Worm (Caenorhabditis elegans) whole organism, L4 larva: ENCODE measurements around the gene col-39.

Experiments
- D1046.2 ChIP-seq: fragments of 200-800 bp; sonication (Bioruptor generic); IDR thresholded peaks from 2 replicates; pipeline ENCODE4 v1.3.6; 2022; ENCODE audit warnings: missing genetic modification characterization, missing compliant biosample characterization
- F37D6.2 ChIP-seq: sonication (generic microtip); optimal IDR thresholded peaks from 2 replicates; lab custom pipeline; 2016; ENCODE audit warnings: mild to moderate bottlenecking, missing genetic modification characterization, missing compliant biosample characterization
- R02D3.7 ChIP-seq: fragments of 150-350 bp; sonication (generic microtip); optimal IDR thresholded peaks from 3 replicates; lab custom pipeline; 2014; ENCODE audit warnings: missing biosample characterization, missing genetic modification characterization
- T26A8.4 ChIP-seq: fragments of 200-800 bp; sonication (Bioruptor generic); IDR thresholded peaks from 2 replicates; pipeline ENCODE4 v1.3.6; 2022; ENCODE audit warnings: missing genetic modification characterization, missing compliant biosample characterization
- ZK546.5 ChIP-seq, 2 experiments: sonication (generic microtip); optimal IDR thresholded peaks; 2 replicates each; lab custom pipeline; 2017; ENCODE audit warnings: missing biosample characterization in 2 of 2, missing genetic modification characterization in 2 of 2
- aha-1 ChIP-seq: fragments of 150-350 bp; peaks from one replicate; lab custom pipeline; 2014; ENCODE audit warnings: missing biosample characterization, missing genetic modification characterization
- aly-2 ChIP-seq: sonication (generic microtip); optimal IDR thresholded peaks from 2 replicates; lab custom pipeline; 2018; ENCODE audit warnings: missing biosample characterization, missing genetic modification characterization
- ceh-20 ChIP-seq: fragments of 200-800 bp; sonication (Bioruptor generic); IDR thresholded peaks from 2 replicates; pipeline ENCODE4 v1.3.6; 2022; ENCODE audit warnings: missing genetic modification reagents, missing genetic modification characterization, missing compliant biosample characterization
- ceh-32 ChIP-seq: sonication (generic microtip); optimal IDR thresholded peaks from 2 replicates; lab custom pipeline; 2016; ENCODE audit warnings: mild to moderate bottlenecking, missing genetic modification characterization, missing compliant biosample characterization; ENCODE audit not compliant: poor library complexity
- ceh-44 ChIP-seq: fragments of 200-800 bp; sonication (Bioruptor generic); IDR thresholded peaks from 2 replicates; pipeline ENCODE4 v1.3.6; 2022; ENCODE audit warnings: missing genetic modification reagents, missing genetic modification characterization, missing compliant biosample characterization
- ceh-82 ChIP-seq: sonication (generic microtip); optimal IDR thresholded peaks from 2 replicates; lab custom pipeline; 2017; ENCODE audit warnings: missing biosample characterization, missing genetic modification characterization
- ces-1 ChIP-seq: fragments of 150-350 bp; sonication (generic microtip); optimal IDR thresholded peaks from 4 replicates; lab custom pipeline; 2014; ENCODE audit warnings: missing biosample characterization, missing genetic modification reagents, missing genetic modification characterization
- ctbp-1 ChIP-seq: fragments of 200-800 bp; sonication (Bioruptor generic); IDR thresholded peaks from 2 replicates; pipeline ENCODE4 v1.3.6; 2022; ENCODE audit warnings: missing genetic modification reagents, missing genetic modification characterization, missing compliant biosample characterization
- daf-16 ChIP-seq, 3 experiments: sonication (generic microtip); optimal IDR thresholded peaks; 2 replicates each; lab custom pipeline; 2016 to 2017; ENCODE audit warnings: missing genetic modification characterization in 3 of 3, missing genetic modification reagents in 3 of 3, mild to moderate bottlenecking in 2 of 3, missing compliant biosample characterization in 2 of 3, missing biosample characterization in 1 of 3, moderate library complexity in 1 of 3
- dmd-6 ChIP-seq: fragments of 200-800 bp; sonication (Bioruptor generic); IDR thresholded peaks from 2 replicates; pipeline ENCODE4 v1.3.6; 2022; ENCODE audit warnings: missing genetic modification reagents, missing genetic modification characterization, missing compliant biosample characterization
- fkh-10 ChIP-seq: fragments of 150-350 bp; optimal IDR thresholded peaks from 2 replicates; lab custom pipeline; 2014; ENCODE audit warnings: missing biosample characterization, missing genetic modification reagents, missing genetic modification characterization
- fos-1 ChIP-seq: fragments of 150-350 bp; optimal IDR thresholded peaks from 2 replicates; lab custom pipeline; 2014; ENCODE audit warnings: missing biosample characterization, missing genetic modification characterization
- gei-8 ChIP-seq: fragments of 200-800 bp; sonication (Bioruptor generic); optimal IDR thresholded peaks from 2 replicates; lab custom pipeline; 2018; ENCODE audit warnings: mild to moderate bottlenecking, missing genetic modification characterization, missing compliant biosample characterization
- hif-1 ChIP-seq, 2 experiments: sonication (generic microtip); optimal IDR thresholded peaks; 2 replicates each; lab custom pipeline; 2016 to 2017; ENCODE audit warnings: missing compliant biosample characterization in 2 of 2, missing genetic modification characterization in 2 of 2, missing genetic modification reagents in 2 of 2, missing genotype in 2 of 2, mild to moderate bottlenecking in 1 of 2
- hlh-11 ChIP-seq: fragments of 200-800 bp; sonication (Bioruptor generic); optimal IDR thresholded peaks from 2 replicates; lab custom pipeline; 2018; ENCODE audit warnings: mild to moderate bottlenecking, missing genetic modification characterization, missing compliant biosample characterization
- jun-1 ChIP-seq: fragments of 150-350 bp; optimal IDR thresholded peaks from 2 replicates; lab custom pipeline; 2014; ENCODE audit warnings: missing biosample characterization, missing genetic modification reagents, missing genetic modification characterization
- lim-7 ChIP-seq: fragments of 200-800 bp; sonication (Bioruptor generic); IDR thresholded peaks from 2 replicates; pipeline ENCODE4 v1.3.6; 2022; ENCODE audit warnings: missing genetic modification characterization, missing compliant biosample characterization
- lin-15B ChIP-seq: fragments of 150-350 bp; sonication (generic microtip); optimal IDR thresholded peaks from 3 replicates; lab custom pipeline; 2014; ENCODE audit warnings: missing biosample characterization, missing genetic modification characterization
- madf-9 ChIP-seq: fragments of 200-800 bp; sonication (Bioruptor generic); conservative IDR thresholded peaks from 2 replicates; pipeline ENCODE4 v1.3.6; 2022; ENCODE audit warnings: missing genetic modification reagents, missing genetic modification characterization, missing compliant biosample characterization
- mdl-1 ChIP-seq, 2 experiments: fragments of 150-350 bp in 1 of 2; sonication (generic microtip) in 1 of 2; optimal IDR thresholded peaks; 2 replicates each; lab custom pipeline; 2014 to 2017; ENCODE audit warnings: missing biosample characterization in 2 of 2, missing genetic modification characterization in 2 of 2
- mxl-3 ChIP-seq: fragments of 200-800 bp; sonication (Bioruptor generic); optimal IDR thresholded peaks from 2 replicates; lab custom pipeline; 2018; ENCODE audit warnings: mild to moderate bottlenecking, missing genetic modification characterization, missing compliant biosample characterization
- nhr-28 ChIP-seq: fragments of 150-350 bp; optimal IDR thresholded peaks from 2 replicates; lab custom pipeline; 2014; ENCODE audit warnings: missing biosample characterization, missing genetic modification characterization
- nhr-48 ChIP-seq: sonication (generic microtip); optimal IDR thresholded peaks from 2 replicates; lab custom pipeline; 2016; ENCODE audit warnings: mild to moderate bottlenecking, missing genetic modification characterization, missing compliant biosample characterization
- nhr-77 ChIP-seq: fragments of 150-350 bp; optimal IDR thresholded peaks from 2 replicates; lab custom pipeline; 2014; ENCODE audit warnings: missing biosample characterization, missing genetic modification characterization
- php-3 ChIP-seq: fragments of 200-800 bp; sonication (Bioruptor generic); IDR thresholded peaks from 2 replicates; pipeline ENCODE4 v1.3.6; 2022; ENCODE audit warnings: missing genetic modification reagents, missing genetic modification characterization, missing compliant biosample characterization
- saeg-2 ChIP-seq: fragments of 200-800 bp; sonication (Bioruptor generic); IDR thresholded peaks from 2 replicates; pipeline ENCODE4 v1.3.6; 2022; ENCODE audit warnings: missing genetic modification reagents, missing genetic modification characterization, missing compliant biosample characterization
- sdz-12 ChIP-seq: fragments of 200-800 bp; sonication (Bioruptor generic); optimal IDR thresholded peaks from 2 replicates; lab custom pipeline; 2018; ENCODE audit warnings: mild to moderate bottlenecking, missing genetic modification characterization, missing compliant biosample characterization
- set-16 ChIP-seq: fragments of 200-800 bp; sonication (Bioruptor generic); IDR thresholded peaks from 2 replicates; pipeline ENCODE4 v1.3.6; 2022; ENCODE audit warnings: missing genetic modification reagents, missing genetic modification characterization, missing compliant biosample characterization
- unc-62 ChIP-seq, 3 experiments: fragments of 150-350 bp in 1 of 3; sonication (generic microtip); optimal IDR thresholded peaks in 2 of 3; peaks in 1 of 3; 1 replicate in 1 of 3; 2 replicates in 2 of 3; lab custom pipeline; 2014 to 2017; ENCODE audit warnings: missing biosample characterization in 3 of 3, missing genetic modification characterization in 3 of 3, missing genetic modification reagents in 3 of 3, missing genotype in 1 of 3
- vab-7 ChIP-seq: fragments of 200-800 bp; sonication (Bioruptor generic); IDR thresholded peaks from 2 replicates; pipeline ENCODE4 v1.3.6; 2022; ENCODE audit warnings: missing genetic modification reagents, missing genetic modification characterization, missing compliant biosample characterization
- ztf-7 ChIP-seq: fragments of 150-350 bp; optimal IDR thresholded peaks from 2 replicates; lab custom pipeline; 2014; ENCODE audit warnings: missing biosample characterization, missing genetic modification characterization

col-39 gene

DNA sequence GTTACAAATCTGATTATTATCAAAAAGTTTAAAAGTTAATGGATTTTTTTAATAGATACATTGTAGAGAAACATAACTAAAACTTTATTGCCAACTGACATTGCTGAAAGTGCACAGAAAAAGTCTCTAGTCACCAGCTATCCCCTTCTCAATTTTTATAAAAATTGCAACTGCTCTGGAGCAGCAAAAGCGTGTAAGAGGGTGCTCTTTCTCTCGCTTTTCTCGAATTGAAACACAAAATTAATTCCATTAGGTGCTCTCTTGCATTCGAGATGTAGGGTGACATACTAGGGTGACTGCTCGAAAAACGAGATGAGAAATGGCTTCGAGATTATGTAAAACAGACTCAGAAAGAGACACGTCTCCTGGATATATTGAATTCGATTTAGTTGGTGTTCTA, 24.1 kb upstream of the col-39 start:
- TF ChIP-seq aha-1 (tag; lab: Kevin White, UChicago) = peak; percentile 66
- no peak for TF ChIP-seq lin-15B (tag; lab: Kevin White, UChicago)
- TF ChIP-seq dmd-6 (GFP tag; lab: Robert Waterston, UW) = no peak
- TF ChIP-seq, all 104 proteins: peak for 1

ce11 chrII:10684954-10685353, 19.8 kb upstream of the col-39 start:
- TF ChIP-seq ceh-32 (tag; lab: Kevin White, UChicago) (no peak), aha-1 (tag; lab: Kevin White, UChicago) (peak; percentile 91)
- TF ChIP-seq, all 104 proteins: peak for 1

DNA sequence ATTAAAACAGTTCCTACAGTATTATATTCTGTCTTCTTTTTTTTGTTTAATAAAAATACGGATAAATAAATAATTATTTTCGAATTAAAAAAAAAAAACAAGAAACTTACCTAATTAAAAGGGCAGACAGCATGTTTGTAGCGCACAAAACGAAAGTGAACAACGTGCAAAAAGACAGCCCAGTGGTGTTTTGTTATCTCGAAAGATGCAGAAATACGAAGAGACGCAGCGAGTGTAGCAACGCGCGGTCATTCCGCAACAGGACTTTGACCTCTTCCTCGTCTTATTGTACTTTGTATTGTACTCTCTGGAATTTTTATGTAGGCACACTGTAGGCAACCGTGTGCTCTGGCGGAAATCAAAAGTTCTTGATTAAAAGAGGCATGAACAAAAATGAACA, 11.1 kb upstream of the col-39 start, which contains the start of gene gbh-1:
Gene gbh-1 (minus strand): TSS at position 149 of the 400 bp plus-strand sequence.
- peak; percentile 73 for TF ChIP-seq madf-9
- TF ChIP-seq aly-2 (tag; lab: Kevin White, UChicago) = no peak
- no peak for TF ChIP-seq fos-1
- peak; percentile 99 for TF ChIP-seq nhr-28 (tag; lab: Kevin White, UChicago)
- TF ChIP-seq gei-8 (GFP tag; lab: Kevin White, UChicago) = no peak
- no peak for TF ChIP-seq ztf-7 (tag; lab: Kevin White, UChicago)
- TF ChIP-seq sdz-12 (GFP tag; lab: Kevin White, UChicago) = no peak
- peak; percentile 59 for TF ChIP-seq hlh-11 (tag; lab: Kevin White, UChicago)
- peak in 1 of 2 experiments; percentile 73 for TF ChIP-seq hif-1 (tag; optimal IDR thresholded peaks at IDR 0.05; lab: Kevin White, UChicago)
- no peak for TF ChIP-seq R02D3.7 (tag; lab: Kevin White, UChicago)
- peak; percentile 32 for TF ChIP-seq nhr-48 (tag; lab: Kevin White, UChicago)
- TF ChIP-seq daf-16 (GFP tag; optimal IDR thresholded peaks at IDR 0.05; lab: Kevin White, UChicago) = no peak
- TF ChIP-seq daf-16 (tag; optimal IDR thresholded peaks at IDR 0.05; lab: Kevin White, UChicago) = peak; percentile 31
- TF ChIP-seq vab-7 (GFP tag; lab: Robert Waterston, UW) = no peak
- 0 out of 2 replicates have a peak, but pooled peaks have one; percentile 22 for TF ChIP-seq php-3 (GFP tag; lab: Robert Waterston, UW)
- peak in 1 of 2 experiments; percentile 73 for TF ChIP-seq mdl-1 (tag; optimal IDR thresholded peaks at IDR 0.05; lab: Kevin White, UChicago)
- TF ChIP-seq mxl-3 (GFP tag; lab: Kevin White, UChicago) = peak; percentile 50

ce11 chrII:10694713-10695112, 10.0 kb upstream of the col-39 start, which contains the start of gene lgc-57:
Gene lgc-57, plus strand, starts transcription at chrII:10695013.
- TF ChIP-seq F37D6.2 = no peak

ce11 chrII:10696060-10696459, 8.7 kb upstream of the col-39 start:
- no peak for TF ChIP-seq madf-9
- TF ChIP-seq ces-1 (GFP tag; lab: Kevin White, UChicago) = peak; percentile 60
- TF ChIP-seq hif-1 (tag; optimal IDR thresholded peaks at IDR 0.05; lab: Kevin White, UChicago) = no peak
- no peak for TF ChIP-seq saeg-2 (GFP tag; lab: Robert Waterston, UW)
- no peak for TF ChIP-seq T26A8.4 (GFP tag; lab: Robert Waterston, UW)
- TF ChIP-seq ceh-20 (GFP tag; lab: Robert Waterston, UW) = no peak

DNA sequence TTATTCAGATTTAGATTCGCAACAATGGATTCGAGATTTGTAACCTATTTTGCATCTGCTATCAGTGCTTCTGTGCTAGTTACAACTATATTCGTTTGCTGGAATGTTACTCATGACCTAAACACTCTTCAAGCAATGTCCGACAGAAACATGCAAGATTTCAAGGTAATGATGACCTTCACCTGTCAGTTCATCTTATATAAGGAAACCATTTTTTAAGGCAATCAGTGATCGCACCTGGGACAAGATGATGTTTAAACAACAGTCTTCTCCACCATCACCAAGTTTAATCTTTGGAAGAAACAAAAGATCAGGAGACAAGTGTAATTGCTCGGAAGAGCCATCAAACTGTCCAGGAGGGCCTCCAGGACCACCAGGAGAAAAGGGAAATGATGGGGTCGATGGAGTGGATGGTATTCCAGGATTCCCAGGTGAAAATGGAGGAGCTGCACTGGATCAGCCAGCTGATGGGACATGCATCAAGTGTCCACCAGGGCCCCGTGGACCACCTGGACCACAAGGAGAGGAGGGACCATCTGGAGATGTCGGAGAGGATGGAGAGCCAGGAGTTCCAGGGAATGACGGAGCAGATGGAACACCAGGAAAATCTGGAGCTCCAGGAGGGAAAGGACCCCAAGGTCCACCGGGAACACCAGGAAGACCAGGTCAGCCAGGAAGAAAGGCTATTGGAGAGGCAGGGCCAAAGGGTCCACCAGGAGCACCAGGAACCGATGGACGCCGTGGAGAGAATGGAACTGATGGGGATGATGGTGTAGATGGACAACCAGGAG, 927 bp upstream of the col-39 start, which contains the start of gene col-79:
Gene col-79 (plus strand): TSS at position 20 of the 791 bp plus-strand sequence.
- TF ChIP-seq nhr-77 (tag; lab: Kevin White, UChicago) (no peak), ceh-44 (GFP tag; lab: Robert Waterston, UW) (no peak), set-16 (GFP tag; lab: Robert Waterston, UW) (peak; percentile 91), ceh-20 (GFP tag; lab: Robert Waterston, UW) (no peak), jun-1 (tag; lab: Kevin White, UChicago) (no peak), ceh-82 (no peak), ZK546.5 (tag; optimal IDR thresholded peaks at IDR 0.05; lab: Kevin White, UChicago) (no peak), lim-7 (GFP tag; lab: Robert Waterston, UW) (no peak), D1046.2 (GFP tag; lab: Robert Waterston, UW) (0 out of 2 replicates have a peak, but pooled peaks have one; percentile 10), ctbp-1 (no peak), fkh-10 (GFP tag; lab: Kevin White, UChicago) (no peak), unc-62 (GFP tag; optimal IDR thresholded peaks at IDR 0.05 in 1 of 2; lab: Kevin White, UChicago) (peak in 1 of 2 experiments; percentile 82), unc-62 (tag; optimal IDR thresholded peaks at IDR 0.05; lab: Kevin White, UChicago) (no peak), hif-1 (tag; optimal IDR thresholded peaks at IDR 0.05; lab: Kevin White, UChicago) (no peak)
